Worm (Caenorhabditis elegans) whole organism, dauer: ENCODE measurements around the gene ZK418.7.

Experiments
- unc-62 ChIP-seq: sonication (generic microtip); optimal IDR thresholded peaks from 2 replicates; lab custom pipeline; 2017; ENCODE audit warnings: missing biosample characterization, missing genetic modification reagents, missing genetic modification characterization

The ZK418.7 gene

DNA sequence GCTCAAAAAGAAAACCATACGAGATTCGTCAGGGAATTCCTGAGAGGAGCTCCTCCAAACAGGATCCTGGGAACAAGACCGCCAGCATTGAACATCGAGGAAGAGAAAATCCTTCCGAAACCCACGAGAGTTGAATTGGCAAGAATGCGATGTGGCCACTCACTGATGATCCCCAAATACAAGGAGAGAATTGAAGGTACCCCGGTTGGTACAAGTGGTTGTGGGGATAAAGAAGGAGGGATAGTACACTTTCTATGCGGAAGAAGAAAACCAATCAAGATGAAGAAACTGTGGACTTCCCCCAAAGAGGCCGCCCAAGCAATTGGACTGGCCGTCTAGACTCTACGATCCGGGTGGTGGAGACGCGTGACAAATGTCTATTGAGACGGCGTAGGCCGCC is 17.5 kb downstream of the ZK418.7 start:
- TF ChIP-seq unc-62 (GFP tag; lab: Kevin White, UChicago), result no peak

DNA sequence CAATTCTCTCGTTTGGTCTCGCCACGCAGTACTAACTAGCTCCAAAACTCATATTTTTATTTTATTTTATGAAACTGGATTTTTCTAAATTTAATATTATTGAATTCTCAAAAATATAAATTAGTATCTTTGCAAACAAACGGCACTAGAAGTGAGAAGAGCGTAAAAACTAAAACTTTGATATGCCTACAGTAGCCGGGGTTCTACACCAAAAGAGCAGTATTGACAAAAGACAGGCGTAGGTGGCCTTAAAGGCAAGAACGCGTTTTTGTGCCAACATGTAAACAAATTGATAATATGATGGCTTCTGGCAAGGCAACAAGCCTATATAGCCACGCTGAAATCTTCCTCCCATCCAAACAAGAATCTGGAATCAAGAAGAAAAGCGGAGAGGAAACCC is 18.0 kb downstream of the ZK418.7 start, which contains the start of gene R01H2.1:
R01H2.1 (plus strand) TSS at position 301 of the 400 bp plus-strand sequence.
- TF ChIP-seq unc-62 (GFP tag; lab: Kevin White, UChicago), result no peak

DNA sequence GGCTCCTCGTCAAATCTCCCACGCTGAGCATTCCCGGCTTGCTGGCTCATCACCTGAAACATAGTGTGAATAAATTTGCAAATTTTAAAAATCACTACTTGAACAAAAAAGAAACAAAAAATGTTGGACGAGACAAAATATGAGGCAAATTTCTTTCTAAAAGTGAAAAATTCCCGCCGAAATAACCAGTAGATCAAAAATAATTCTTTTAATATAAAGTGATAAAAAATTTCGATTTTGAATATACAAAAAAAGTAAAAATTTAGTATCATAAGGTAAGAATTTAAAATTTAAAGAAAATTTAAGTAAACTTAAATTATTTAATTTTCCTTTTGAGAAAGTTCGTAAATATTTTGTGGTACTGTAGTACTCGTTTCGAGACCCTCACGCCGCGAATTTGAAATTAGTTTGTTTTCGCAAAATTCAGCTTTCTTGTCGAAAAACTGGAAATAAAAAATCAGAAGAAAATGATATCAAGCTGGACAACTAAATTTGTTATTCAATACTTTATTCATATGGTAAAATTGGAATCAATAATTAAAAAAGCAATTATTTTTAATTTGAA is 20.0 kb downstream of the ZK418.7 start, which contains the start of gene egg-2:
egg-2 (minus strand) TSS at position 53 of the 565 bp plus-strand sequence.
- no peak for TF ChIP-seq unc-62 (GFP tag; lab: Kevin White, UChicago)

DNA sequence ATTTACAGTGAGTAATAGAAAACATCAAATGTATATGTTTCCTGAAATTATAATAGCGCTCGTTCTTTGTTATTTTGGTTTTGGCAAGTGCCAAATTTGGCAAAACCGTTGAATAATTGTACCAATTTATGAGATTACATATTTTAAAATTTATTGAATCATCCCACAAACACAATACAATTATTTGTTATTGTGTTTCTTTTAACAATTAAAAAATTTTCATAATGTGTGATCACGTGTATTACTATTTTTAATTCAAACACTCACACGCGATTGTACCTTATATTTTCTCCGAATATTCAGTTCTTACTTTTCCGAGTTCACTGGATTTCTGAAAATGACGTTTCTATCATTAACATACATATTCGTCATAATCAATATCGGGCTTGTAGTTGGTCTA is 24.3 kb downstream of the ZK418.7 start, which contains the start of gene R01H2.2:
R01H2.2 (plus strand) TSS at position 301 of the 400 bp plus-strand sequence.
- TF ChIP-seq unc-62 (GFP tag; lab: Kevin White, UChicago), result no peak

DNA sequence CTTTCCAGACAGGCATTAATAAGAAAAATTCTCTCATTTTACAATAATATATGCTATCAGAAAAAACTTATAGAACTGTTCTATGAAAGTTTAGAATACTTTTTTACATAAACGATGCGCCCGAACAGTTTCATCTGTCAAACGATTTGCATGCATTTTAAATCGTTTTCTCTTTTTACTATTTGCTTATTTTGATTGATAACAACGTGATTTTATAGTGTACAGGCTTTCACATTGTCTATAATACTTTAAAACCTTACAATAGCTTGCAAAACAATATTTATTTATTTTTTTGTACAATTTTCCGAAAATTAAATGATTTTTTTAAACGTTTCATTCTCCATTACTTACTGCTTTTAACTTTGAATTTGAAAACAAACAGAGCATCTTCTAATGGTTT is 34.9 kb downstream of the ZK418.7 start, which contains the start of gene R01H2.7:
R01H2.7 (minus strand) TSS at position 101 of the 400 bp plus-strand sequence.
- TF ChIP-seq unc-62 (GFP tag; lab: Kevin White, UChicago), result no peak

DNA sequence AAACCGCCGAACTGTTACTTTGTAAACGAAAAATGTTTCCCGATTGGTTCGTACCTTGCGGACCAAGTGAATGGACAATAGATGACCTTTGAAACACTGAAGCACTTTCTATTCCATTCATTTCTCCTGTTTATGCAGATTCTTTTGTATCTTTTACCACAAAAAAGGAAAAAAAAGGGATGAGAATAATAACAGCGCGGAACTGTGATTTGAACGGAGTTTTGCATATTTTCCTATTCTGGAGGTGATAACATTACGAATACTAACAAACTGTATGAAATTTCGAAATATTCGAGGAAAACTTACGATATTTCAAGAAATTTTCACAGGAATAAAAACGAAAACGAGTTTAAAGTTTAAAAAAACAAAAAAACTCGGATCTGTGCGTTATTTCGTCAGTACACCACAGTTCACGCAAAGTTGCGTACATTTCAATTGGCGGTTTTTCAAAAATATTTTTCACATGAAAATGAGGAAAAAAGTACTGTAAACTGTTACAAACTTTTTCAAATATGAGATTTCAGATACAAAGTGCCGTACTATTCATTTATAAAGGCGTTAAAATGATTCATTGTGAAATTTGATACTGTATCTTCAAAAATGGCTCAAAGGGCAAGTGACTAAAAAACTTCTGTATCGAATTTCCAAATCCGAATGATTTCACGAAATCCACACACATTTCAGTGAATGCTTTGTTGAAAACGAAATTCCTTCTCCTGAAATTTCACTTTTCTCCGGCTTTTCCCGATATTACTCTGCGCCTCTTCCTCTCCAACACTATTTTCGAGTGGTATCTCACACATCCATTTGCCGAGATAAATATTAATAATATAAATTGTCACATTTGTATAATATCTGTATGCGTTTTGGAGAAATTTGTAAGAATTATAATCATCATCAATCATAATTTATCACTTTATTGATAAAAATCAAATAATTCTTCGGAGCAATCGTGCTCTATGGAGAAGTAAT is 46.1 kb downstream of the ZK418.7 start:
- no peak for TF ChIP-seq unc-62 (GFP tag; lab: Kevin White, UChicago)

DNA sequence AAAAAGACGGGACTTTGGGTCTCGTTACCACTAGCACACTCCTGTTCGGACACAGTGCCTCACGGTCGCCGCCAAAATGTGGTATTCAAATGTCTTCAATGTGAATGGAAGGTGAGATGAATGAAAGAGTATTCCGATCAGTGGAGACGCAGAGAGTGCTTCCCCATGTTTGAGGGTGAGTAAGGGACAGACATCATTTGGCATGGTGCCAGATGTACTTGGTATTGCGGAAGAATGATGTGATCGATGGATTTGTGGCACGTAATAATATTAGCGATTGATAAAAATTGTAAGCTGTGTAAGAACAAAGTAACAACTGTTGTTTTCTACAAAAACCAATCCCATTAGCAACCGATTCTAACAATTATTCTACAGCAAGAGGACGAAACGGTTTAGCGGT is 48.5 kb downstream of the ZK418.7 start:
- no peak for TF ChIP-seq unc-62 (GFP tag; lab: Kevin White, UChicago)

DNA sequence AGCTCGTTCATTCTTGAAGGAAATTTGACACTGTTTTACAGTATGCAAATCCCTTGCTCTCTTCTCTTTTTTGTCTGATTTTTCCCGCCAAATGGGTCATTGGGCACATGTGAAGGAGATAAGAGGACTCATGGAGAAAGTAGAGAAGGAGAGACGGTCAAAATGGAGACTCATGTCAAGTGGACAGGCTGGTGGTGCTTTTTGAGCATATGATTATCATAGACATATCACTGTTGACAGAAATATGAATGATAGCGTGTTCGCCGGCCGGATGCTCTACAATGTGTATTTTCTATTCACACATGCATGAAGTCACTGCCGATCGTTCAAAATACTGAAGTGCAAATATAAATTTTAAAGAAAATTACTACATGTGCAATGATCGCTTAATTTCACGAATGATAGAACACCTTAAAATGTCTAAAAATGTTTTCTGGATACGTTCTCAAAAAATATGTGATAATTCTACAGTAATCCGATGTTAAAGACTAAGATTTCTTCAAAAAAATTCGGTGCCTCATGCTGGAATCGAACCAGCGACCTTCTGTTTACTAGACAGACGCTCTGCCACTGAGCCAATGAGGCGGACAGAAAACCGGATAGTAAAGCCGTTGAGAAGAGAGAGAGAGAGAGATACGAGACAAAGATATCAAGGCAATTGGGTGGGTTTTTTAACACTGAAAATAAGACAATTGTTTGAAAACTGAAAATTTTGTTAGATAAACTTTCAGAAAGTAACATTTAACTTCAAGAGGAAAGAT is 50.4 kb downstream of the ZK418.7 start:
- no peak for TF ChIP-seq unc-62 (GFP tag; lab: Kevin White, UChicago)

DNA sequence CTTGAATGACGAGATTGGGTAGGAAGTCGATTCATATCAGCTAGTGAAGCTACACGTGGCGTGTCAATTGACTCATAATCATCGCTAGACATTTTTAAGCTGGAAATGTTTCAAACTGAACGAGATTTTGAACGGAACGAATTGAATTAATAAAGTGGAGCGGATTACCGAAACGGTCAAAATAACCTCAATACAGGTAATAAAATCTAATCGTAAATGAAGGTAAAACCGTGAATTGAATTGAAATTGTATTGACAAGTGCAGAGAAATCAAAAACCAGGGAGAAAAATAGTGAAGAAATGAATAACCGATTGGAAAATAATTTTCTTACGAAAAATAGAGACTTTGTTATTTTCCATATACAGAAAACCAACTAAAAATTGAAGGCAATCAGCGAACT is 51.5 kb downstream of the ZK418.7 start, which contains the start of gene cyk-1:
cyk-1 (minus strand) TSS at position 101 of the 400 bp plus-strand sequence.
- TF ChIP-seq unc-62 (GFP tag; lab: Kevin White, UChicago), result no peak
